Worm (Caenorhabditis elegans) whole organism, L1 larva: ENCODE measurements around the gene F08G5.3.

Source experiments
- aha-1 ChIP-seq: fragments of 150-350 bp; optimal IDR thresholded peaks from 2 replicates; lab custom pipeline; 2014; ENCODE audit warnings: missing biosample characterization, missing genetic modification characterization
- egl-27 ChIP-seq, 2 experiments: fragments of 150-350 bp in 1 of 2; sonication (generic microtip); optimal IDR thresholded peaks; 3 replicates each; lab custom pipeline; 2017 to 2018; ENCODE audit warnings: missing biosample characterization in 2 of 2, missing genetic modification characterization in 2 of 2, missing genetic modification reagents in 2 of 2
- jun-1 ChIP-seq: fragments of 150-350 bp; optimal IDR thresholded peaks from 2 replicates; lab custom pipeline; 2014; ENCODE audit warnings: missing biosample characterization, missing genetic modification reagents, missing genetic modification characterization
- nhr-11 ChIP-seq: fragments of 150-350 bp; optimal IDR thresholded peaks from 2 replicates; lab custom pipeline; 2014; ENCODE audit warnings: missing biosample characterization, missing genetic modification characterization
- nhr-237 ChIP-seq: fragments of 150-350 bp; optimal IDR thresholded peaks from 2 replicates; lab custom pipeline; 2014; ENCODE audit warnings: missing biosample characterization, missing genetic modification characterization
- nhr-71 ChIP-seq: sonication (generic microtip); optimal IDR thresholded peaks from 2 replicates; lab custom pipeline; 2016; ENCODE audit warnings: mild to moderate bottlenecking, missing genetic modification characterization, moderate library complexity, missing compliant biosample characterization
- nhr-77 ChIP-seq: fragments of 150-350 bp; optimal IDR thresholded peaks from 2 replicates; lab custom pipeline; 2014; ENCODE audit warnings: missing biosample characterization, missing genetic modification characterization

DNA sequence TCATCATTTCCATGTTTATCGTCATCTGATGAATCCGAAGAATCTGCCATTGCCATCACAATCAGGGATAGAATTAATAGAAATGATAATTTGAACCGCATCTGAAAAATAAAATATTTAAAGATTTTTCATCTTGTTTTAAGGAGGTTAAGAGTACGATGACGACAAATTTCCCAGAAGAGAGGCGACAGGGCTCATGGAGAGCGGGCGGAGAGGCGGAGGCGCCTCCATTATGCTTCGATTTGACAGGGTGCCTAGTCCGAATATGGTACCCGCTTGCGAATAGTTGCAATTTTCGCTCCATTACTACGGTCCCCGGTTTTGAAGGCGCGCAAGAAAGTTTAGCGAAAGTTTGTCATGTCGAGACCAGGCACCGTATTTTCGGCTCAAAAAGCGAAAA is 32.3 kb downstream of the F08G5.3 start, which contains the start of gene F28D1.6:
- TF ChIP-seq nhr-71 (tag; lab: Kevin White, UChicago) = no peak
- no peak for TF ChIP-seq nhr-11
- no peak for TF ChIP-seq jun-1 (tag; lab: Kevin White, UChicago)
- TF ChIP-seq nhr-77 (tag; lab: Kevin White, UChicago) = no peak
- no peak for TF ChIP-seq aha-1
- no peak for TF ChIP-seq nhr-237 (tag; lab: Kevin White, UChicago)
- no peak for TF ChIP-seq egl-27 (tag; optimal IDR thresholded peaks at IDR 0.05; lab: Kevin White, UChicago)
